Worm (Caenorhabditis elegans): Measurements from ENCODE around the gene scl-6.

- TF ChIP-seq ceh-82 (tag; optimal IDR thresholded peaks at IDR 0.05), result no peak
- no peak for TF ChIP-seq hmg-11 (tag; optimal IDR thresholded peaks at IDR 0.05)
- TF ChIP-seq ceh-9 (tag; optimal IDR thresholded peaks at IDR 0.05), result no peak
These were observed 35.0 kb upstream of the scl-6 start for ce11 chrIV:13033516-13033915.

Measured in whole organism, L3 larva.